Worm (Caenorhabditis elegans) whole organism, late embryonic: ENCODE measurements around the gene F40G9.14.

ENCODE experiments used
- C08G9.2 ChIP-seq: sonication (generic microtip); optimal IDR thresholded peaks from 2 replicates; lab custom pipeline; 2016; ENCODE audit warnings: mild to moderate bottlenecking, missing genetic modification characterization, moderate library complexity, missing compliant biosample characterization
- K09A11.1 ChIP-seq: sonication (generic microtip); optimal IDR thresholded peaks from 2 replicates; lab custom pipeline; 2017; ENCODE audit warnings: antibody characterized with exemption, mild to moderate bottlenecking, missing genetic modification characterization, missing compliant biosample characterization; ENCODE audit not compliant: insufficient read depth
- T23F11.4 ChIP-seq: fragments of 200-800 bp; sonication (Bioruptor generic); optimal IDR thresholded peaks from 2 replicates; lab custom pipeline; 2018; ENCODE audit warnings: mild to moderate bottlenecking, missing genetic modification characterization, missing compliant biosample characterization
- ama-1 ChIP-seq: fragments of 150-350 bp; optimal IDR thresholded peaks from 2 replicates; lab custom pipeline; 2014
- elt-2 ChIP-seq: sonication (generic microtip); optimal IDR thresholded peaks from 2 replicates; lab custom pipeline; 2016; ENCODE audit warnings: missing genetic modification reagents, missing genetic modification characterization, missing compliant biosample characterization
- fax-1 ChIP-seq: sonication (generic microtip); optimal IDR thresholded peaks from 2 replicates; lab custom pipeline; 2016; ENCODE audit warnings: missing genotype, missing genetic modification characterization, missing compliant biosample characterization
- fkh-10 ChIP-seq: fragments of 150-350 bp; optimal IDR thresholded peaks from 2 replicates; lab custom pipeline; 2014; ENCODE audit warnings: missing biosample characterization, missing genetic modification reagents, missing genetic modification characterization
- nhr-11 ChIP-seq: fragments of 150-350 bp; optimal IDR thresholded peaks from 2 replicates; lab custom pipeline; 2014; ENCODE audit warnings: missing biosample characterization, missing genetic modification characterization
- odd-2 ChIP-seq: sonication (generic microtip); optimal IDR thresholded peaks from 2 replicates; lab custom pipeline; 2017; ENCODE audit warnings: antibody characterized with exemption, mild to moderate bottlenecking, missing genetic modification characterization, missing compliant biosample characterization
- pax-1 ChIP-seq: fragments of 150-350 bp; optimal IDR thresholded peaks from 2 replicates; lab custom pipeline; 2014; ENCODE audit warnings: missing biosample characterization, missing genetic modification characterization
- pha-2 ChIP-seq: sonication (generic microtip); optimal IDR thresholded peaks from 2 replicates; lab custom pipeline; 2017; ENCODE audit warnings: mild to moderate bottlenecking, missing genetic modification characterization, missing compliant biosample characterization
- pqm-1 ChIP-seq: sonication (generic microtip); optimal IDR thresholded peaks from 2 replicates; lab custom pipeline; 2016; ENCODE audit warnings: missing genetic modification characterization, missing compliant biosample characterization
- sdc-2 ChIP-seq: sonication (generic microtip); optimal IDR thresholded peaks from 2 replicates; lab custom pipeline; 2016; ENCODE audit warnings: missing genotype, missing genetic modification characterization, missing compliant biosample characterization
- unc-86 ChIP-seq: sonication (generic microtip); optimal IDR thresholded peaks from 2 replicates; lab custom pipeline; 2016; ENCODE audit warnings: missing genetic modification characterization, missing compliant biosample characterization

DNA sequence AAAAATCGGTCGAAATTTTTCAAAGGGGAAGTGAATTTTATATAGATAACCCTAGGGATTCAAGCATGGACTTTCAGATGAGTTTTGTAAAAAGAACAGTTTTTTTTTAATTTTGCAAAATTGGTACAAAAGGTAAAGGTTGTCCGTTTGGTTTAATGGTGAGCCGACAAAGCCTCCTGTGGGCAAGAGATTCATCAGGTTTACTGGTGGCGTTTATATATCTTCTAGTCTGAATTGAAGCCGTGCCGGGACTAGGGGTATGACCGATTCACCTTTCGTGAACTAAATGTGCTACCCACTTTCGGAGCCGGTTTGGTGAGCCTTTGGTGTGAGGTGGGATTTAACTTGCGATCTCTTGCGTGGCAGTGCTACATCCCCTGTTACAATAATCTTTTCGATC is 511 bp upstream of the F40G9.14 start:
- TF ChIP-seq pqm-1 (no peak), odd-2 (tag; lab: Kevin White, UChicago) (no peak), pha-2 (tag; lab: Kevin White, UChicago) (no peak), unc-86 (tag; lab: Kevin White, UChicago) (no peak), elt-2 (tag; lab: Kevin White, UChicago) (no peak), T23F11.4 (no peak), pax-1 (tag; lab: Kevin White, UChicago) (no peak), fkh-10 (no peak), ama-1 (lab: Kevin White, UChicago) (no peak), nhr-11 (tag; lab: Kevin White, UChicago) (no peak), C08G9.2 (tag; lab: Kevin White, UChicago) (no peak), fax-1 (tag; lab: Kevin White, UChicago) (no peak), sdc-2 (tag; lab: Kevin White, UChicago) (no peak), K09A11.1 (no peak)
